Worm (Caenorhabditis elegans): Measurements from ENCODE around the gene tag-322.

tag-322 gene

ce11 chrIV:7743539-7743938 lies 41.8 kb downstream of the tag-322 start, which contains the start of gene npr-35:
TSS of gene npr-35 (plus strand) at chrIV:7743839.
- no peak for TF ChIP-seq spr-1 (tag; optimal IDR thresholded peaks at IDR 0.05)
- no peak for TF ChIP-seq nhr-42 (GFP tag; IDR thresholded peaks at IDR 0.05)
- no peak for TF ChIP-seq nhr-76 (tag; optimal IDR thresholded peaks at IDR 0.05)
- peak in 1 of 2 experiments; percentile 80 for TF ChIP-seq unc-62 (GFP tag; optimal IDR thresholded peaks at IDR 0.05 in 1 of 2)
- TF ChIP-seq unc-62 (tag; optimal IDR thresholded peaks at IDR 0.05): no peak
- TF ChIP-seq saeg-2 (GFP tag; IDR thresholded peaks at IDR 0.05): no peak
- TF ChIP-seq ztf-11 (tag; optimal IDR thresholded peaks at IDR 0.05): no peak
- TF ChIP-seq ctbp-1 (GFP tag; IDR thresholded peaks at IDR 0.05): no peak
- TF ChIP-seq set-16 (GFP tag; IDR thresholded peaks at IDR 0.05): no peak

- TF ChIP-seq unc-130 (GFP tag; optimal IDR thresholded peaks at IDR 0.05) (no peak), lir-3 (tag; optimal IDR thresholded peaks at IDR 0.05) (no peak)
Measured at ce11 chrIV:7736616-7737015, 48.7 kb downstream of the tag-322 start.

ce11 chrIV:7734619-7735018 lies 50.7 kb downstream of the tag-322 start, which contains the start of gene clx-1:
TSS of gene clx-1 (plus strand) at chrIV:7734648.
- TF ChIP-seq lin-29 (GFP tag; IDR thresholded peaks at IDR 0.05): no peak
- TF ChIP-seq zag-1 (tag; optimal IDR thresholded peaks at IDR 0.05): no peak
- TF ChIP-seq daf-19 (GFP tag; conservative IDR thresholded peaks at IDR 0.05): no peak
- no peak for TF ChIP-seq nhr-11 (tag; optimal IDR thresholded peaks at IDR 0.05)
- peak; percentile 91 for TF ChIP-seq set-16 (GFP tag; IDR thresholded peaks at IDR 0.05)

- TF ChIP-seq T26A8.4 (GFP tag; IDR thresholded peaks at IDR 0.05) (no peak), daf-16 (GFP tag; optimal IDR thresholded peaks at IDR 0.05) (no peak), daf-16 (tag; optimal IDR thresholded peaks at IDR 0.05) (peak; percentile 93), ZK546.5 (tag; optimal IDR thresholded peaks at IDR 0.05) (no peak), nhr-41 (GFP tag; IDR thresholded peaks at IDR 0.05) (no peak), mes-2 (tag; optimal IDR thresholded peaks at IDR 0.05; ENCODE audit: poor library complexity, severe bottlenecking) (no peak), mdl-1 (tag; optimal IDR thresholded peaks at IDR 0.05) (no peak)
Measured at ce11 chrIV:7734173-7734572, 51.2 kb downstream of the tag-322 start.
